Fruit fly (Drosophila melanogaster): Measurements from ENCODE around the gene CG4678.

- TF ChIP-seq pan (optimal IDR thresholded peaks at IDR 0.05) (no peak), psq (optimal IDR thresholded peaks at IDR 0.05) (no peak), Dll (optimal IDR thresholded peaks at IDR 0.05) (no peak)
These were observed 6.0 kb upstream of the CG4678 start for dm6 chrX:16689966-16690365.

Data from whole organism.